Fruit fly (Drosophila melanogaster) whole organism, pupa: Measurements from ENCODE around the gene CG13244.

Experiments
- CG12605 ChIP-seq: fragments of 200-800 bp; sonication (Bioruptor generic); IDR thresholded peaks from 2 replicates; pipeline ENCODE4 v1.3.6; 2022; ENCODE audit warnings: missing biosample characterization, missing genetic modification characterization
- CG13204 ChIP-seq: fragments of 200-800 bp; sonication (Bioruptor generic); optimal IDR thresholded peaks from 2 replicates; lab custom pipeline; 2018; ENCODE audit warnings: missing biosample characterization, mild to moderate bottlenecking, missing genetic modification characterization, moderate library complexity
- CG8301 ChIP-seq: fragments of 200-800 bp; sonication (Bioruptor generic); optimal IDR thresholded peaks from 2 replicates; lab custom pipeline; 2018; ENCODE audit warnings: missing biosample characterization, mild to moderate bottlenecking, missing genetic modification characterization
- Ets98B ChIP-seq: fragments of 200-800 bp; sonication (Bioruptor generic); IDR thresholded peaks from 2 replicates; pipeline ENCODE4 v1.3.6; 2022; ENCODE audit warnings: missing biosample characterization, missing genetic modification characterization
- Pif1A ChIP-seq: fragments of 200-800 bp; sonication (Bioruptor generic); optimal IDR thresholded peaks from 3 replicates; lab custom pipeline; 2016; ENCODE audit warnings: missing biosample characterization, missing genetic modification characterization

- TF ChIP-seq Pif1A (GFP tag; lab: Kevin White, UChicago) (no peak), CG8301 (no peak), Ets98B (no peak), CG13204 (no peak), CG12605 (GFP tag; lab: Robert Waterston, UW) (no peak)
These were observed 36.6 kb upstream of the CG13244 start, which contains the start of gene CG7653 for dm6 chr2L:15880056-15880455.
